Fruit fly (Drosophila melanogaster): ENCODE measurements around the gene sinah.
A peak's percentile ranks its signal among the peaks of the same experiment; 100 is the strongest.

The sinah gene

dm6 chr3L:16890650-16891336, 31.9 kb downstream of the sinah start (continued):
- TF ChIP-seq CrebB (tag; optimal IDR thresholded peaks at IDR 0.05) (peak; percentile 78), HLH3B (GFP tag; IDR thresholded peaks at IDR 0.05) (peak; percentile 95), maf-S (GFP tag; optimal IDR thresholded peaks at IDR 0.05) (peak; percentile 80), otp (GFP tag; IDR thresholded peaks at IDR 0.05) (peak; percentile 93), NfI (GFP tag; optimal IDR thresholded peaks at IDR 0.05) (peak; percentile 85), emc (GFP tag; optimal IDR thresholded peaks at IDR 0.05) (peak; percentile 13), CG3838 (GFP tag; optimal IDR thresholded peaks at IDR 0.05) (peak; percentile 55), odd (GFP tag; optimal IDR thresholded peaks at IDR 0.05) (peak; percentile 79), CG4820 (GFP tag; optimal IDR thresholded peaks at IDR 0.05) (peak; percentile 93), BEAF-32 (GFP tag; optimal IDR thresholded peaks at IDR 0.05) (no peak), gce (GFP tag; IDR thresholded peaks at IDR 0.05) (peak; percentile 87), Abd-B (GFP tag; optimal IDR thresholded peaks at IDR 0.05) (peak; percentile 84), fru (optimal IDR thresholded peaks at IDR 0.05) (no peak), ind (GFP tag; optimal IDR thresholded peaks at IDR 0.05) (peak; percentile 87), Sry-δ (GFP tag; optimal IDR thresholded peaks at IDR 0.05) (peak; percentile 58), CG14441 (GFP tag; IDR thresholded peaks at IDR 0.05) (peak; percentile 90), sens (GFP tag) (peak; percentile 99), CG6254 (GFP tag; optimal IDR thresholded peaks at IDR 0.05) (peak; percentile 92), E2f2 (GFP tag; IDR thresholded peaks at IDR 0.05) (peak; percentile 74; the same call in 1 of the 2 replicates), Deaf1 (tag; optimal IDR thresholded peaks at IDR 0.05) (peak; percentile 100), CG6765 (GFP tag; optimal IDR thresholded peaks at IDR 0.05) (no peak), sc (optimal IDR thresholded peaks at IDR 0.05) (no peak), sc (GFP tag; optimal IDR thresholded peaks at IDR 0.05) (peak; percentile 89), CG15601 (tag; optimal IDR thresholded peaks at IDR 0.05) (peak; percentile 92), CG31224 (GFP tag; IDR thresholded peaks at IDR 0.05) (peak; percentile 64), CG10431 (GFP tag; optimal IDR thresholded peaks at IDR 0.05) (peak; percentile 74), CG7987 (GFP tag; optimal IDR thresholded peaks at IDR 0.05) (peak; percentile 33), CG30431 (GFP tag; optimal IDR thresholded peaks at IDR 0.05) (peak; percentile 83), Six4 (GFP tag; optimal IDR thresholded peaks at IDR 0.05) (peak; percentile 92), CG31365 (tag; optimal IDR thresholded peaks at IDR 0.05) (peak; percentile 58), bab2 (GFP tag; optimal IDR thresholded peaks at IDR 0.05) (peak; percentile 91), CG6654 (GFP tag; optimal IDR thresholded peaks at IDR 0.05) (peak; percentile 81), jigr1 (GFP tag; IDR thresholded peaks at IDR 0.05) (peak; percentile 78; the same call in 2 of the 3 replicates), shn (GFP tag; optimal IDR thresholded peaks at IDR 0.05) (peak; percentile 80), oc (tag; optimal IDR thresholded peaks at IDR 0.05) (peak; percentile 90), Mes4 (GFP tag; optimal IDR thresholded peaks at IDR 0.05) (peak; percentile 89), CG13424 (tag; optimal IDR thresholded peaks at IDR 0.05) (peak; percentile 92), ase (GFP tag; IDR thresholded peaks at IDR 0.05) (peak; percentile 92), CG17568 (GFP tag; optimal IDR thresholded peaks at IDR 0.05) (peak; percentile 64), CG12659 (GFP tag; optimal IDR thresholded peaks at IDR 0.05) (peak; percentile 88), sug (tag; optimal IDR thresholded peaks at IDR 0.05) (peak; percentile 48), sisA (GFP tag; IDR thresholded peaks at IDR 0.05) (peak; percentile 95), scrt (GFP tag; optimal IDR thresholded peaks at IDR 0.05) (peak; percentile 76), CG7357 (GFP tag; IDR thresholded peaks at IDR 0.05) (peak; percentile 86), fd3F (GFP tag; optimal IDR thresholded peaks at IDR 0.05) (peak; percentile 69), CG11695 (GFP tag; IDR thresholded peaks at IDR 0.05) (peak; percentile 90), CG8765 (GFP tag; IDR thresholded peaks at IDR 0.05) (no peak), CG3281 (GFP tag; optimal IDR thresholded peaks at IDR 0.05) (peak; percentile 29), nerfin-2 (GFP tag; IDR thresholded peaks at IDR 0.05; ENCODE audit: partially characterized antibody) (no peak), org-1 (GFP tag; optimal IDR thresholded peaks at IDR 0.05) (peak; percentile 86), CG10462 (GFP tag; optimal IDR thresholded peaks at IDR 0.05) (peak; percentile 92)
